Worm (Caenorhabditis elegans) whole organism, late embryonic: ENCODE measurements around the gene T15B7.8.

Source experiments
- T23F11.4 ChIP-seq: fragments of 200-800 bp; sonication (Bioruptor generic); optimal IDR thresholded peaks from 2 replicates; lab custom pipeline; 2018; ENCODE audit warnings: mild to moderate bottlenecking, missing genetic modification characterization, missing compliant biosample characterization
- ama-1 ChIP-seq: fragments of 150-350 bp; optimal IDR thresholded peaks from 2 replicates; lab custom pipeline; 2014
- ceh-2 ChIP-seq: sonication (generic microtip); optimal IDR thresholded peaks from 2 replicates; lab custom pipeline; 2016; ENCODE audit warnings: missing genotype, missing genetic modification characterization, missing compliant biosample characterization
- ceh-9 ChIP-seq: sonication (generic microtip); optimal IDR thresholded peaks from 2 replicates; lab custom pipeline; 2016; ENCODE audit warnings: mild to moderate bottlenecking, missing genetic modification characterization, inconsistent platforms, missing compliant biosample characterization
- che-1 ChIP-seq: sonication (generic microtip); optimal IDR thresholded peaks from 2 replicates; lab custom pipeline; 2016; ENCODE audit warnings: mild to moderate bottlenecking, missing genetic modification characterization, missing compliant biosample characterization
- ets-4 ChIP-seq: sonication (generic microtip); optimal IDR thresholded peaks from 2 replicates; lab custom pipeline; 2016; ENCODE audit warnings: missing genetic modification characterization, missing compliant biosample characterization
- eyg-1 ChIP-seq: sonication (generic microtip); optimal IDR thresholded peaks from 2 replicates; lab custom pipeline; 2016; ENCODE audit warnings: missing genotype, missing genetic modification characterization, missing compliant biosample characterization
- fkh-10 ChIP-seq: fragments of 150-350 bp; optimal IDR thresholded peaks from 2 replicates; lab custom pipeline; 2014; ENCODE audit warnings: missing biosample characterization, missing genetic modification reagents, missing genetic modification characterization
- nhr-11 ChIP-seq: fragments of 150-350 bp; optimal IDR thresholded peaks from 2 replicates; lab custom pipeline; 2014; ENCODE audit warnings: missing biosample characterization, missing genetic modification characterization
- pha-4 ChIP-seq: fragments of 150-350 bp; optimal IDR thresholded peaks from 2 replicates; lab custom pipeline; 2018; ENCODE audit warnings: missing biosample characterization, missing genetic modification reagents, missing genetic modification characterization
- ref-2 ChIP-seq: sonication (generic microtip); optimal IDR thresholded peaks from 2 replicates; lab custom pipeline; 2016; ENCODE audit warnings: missing genetic modification characterization, missing compliant biosample characterization

DNA sequence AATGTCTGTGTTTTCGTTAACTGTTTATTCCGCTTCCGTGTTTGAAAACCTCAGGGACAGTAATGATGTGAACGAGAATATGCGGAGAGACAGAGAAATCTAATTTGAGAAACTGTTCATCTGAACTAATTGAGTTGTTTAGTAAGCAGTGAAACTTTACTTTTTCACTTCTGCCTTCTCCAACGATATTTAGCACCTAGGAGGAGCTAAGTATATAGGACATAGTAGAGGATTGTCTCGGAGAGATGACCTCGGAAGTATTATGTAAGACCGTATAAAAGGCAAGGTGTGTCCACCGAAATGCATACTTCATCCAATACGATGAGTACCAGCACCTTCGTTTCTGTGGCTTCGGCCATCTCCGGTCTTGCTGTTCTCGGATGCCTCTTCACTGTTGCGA, 7.8 kb downstream of the T15B7.8 start, which contains the start of gene col-141:
- TF ChIP-seq nhr-11 (tag; lab: Kevin White, UChicago) (no peak), T23F11.4 (GFP tag; lab: Kevin White, UChicago) (no peak), pha-4 (no peak), che-1 (tag; lab: Kevin White, UChicago) (no peak), eyg-1 (tag; lab: Kevin White, UChicago) (no peak), ama-1 (no peak), fkh-10 (GFP tag; lab: Kevin White, UChicago) (no peak), ets-4 (tag; lab: Kevin White, UChicago) (no peak), ceh-9 (tag; lab: Kevin White, UChicago) (no peak), ref-2 (tag; lab: Kevin White, UChicago) (no peak), ceh-2 (tag; lab: Kevin White, UChicago) (no peak)
